Worm (Caenorhabditis elegans) whole organism, young adult: ENCODE measurements around the gene F08B12.11.

Source experiments
- F22D6.2 ChIP-seq: sonication (generic microtip); optimal IDR thresholded peaks from 2 replicates; lab custom pipeline; 2016; ENCODE audit warnings: mild to moderate bottlenecking, missing genetic modification characterization, missing compliant biosample characterization
- ZK185.1 ChIP-seq: sonication (generic microtip); optimal IDR thresholded peaks from 2 replicates; lab custom pipeline; 2016; ENCODE audit warnings: mild to moderate bottlenecking, missing genetic modification characterization, missing compliant biosample characterization; ENCODE audit not compliant: poor library complexity, severe bottlenecking
- ama-1 ChIP-seq, 3 experiments: fragments of 150-350 bp in 1 of 3; sonication (generic microtip) in 2 of 3; optimal IDR thresholded peaks; 2 replicates each; lab custom pipeline; 2014 to 2018; ENCODE audit warnings: missing biosample characterization in 2 of 3, missing genetic modification characterization in 2 of 3, missing genetic modification reagents in 2 of 3

- no peak for TF ChIP-seq ZK185.1
- no peak for TF ChIP-seq ama-1 (optimal IDR thresholded peaks at IDR 0.05; lab: Kevin White, UChicago)
- no peak for TF ChIP-seq ama-1 (GFP tag; optimal IDR thresholded peaks at IDR 0.05; lab: Kevin White, UChicago)
- TF ChIP-seq F22D6.2 (tag; lab: Kevin White, UChicago), result no peak
These were observed 27.3 kb upstream of the F08B12.11 start, which contains the start of gene pgp-4 for ce11 chrX:11357516-11357915.
